Fruit fly (Drosophila melanogaster): ENCODE data around the gene CG12985.

CG12985 gene

DNA sequence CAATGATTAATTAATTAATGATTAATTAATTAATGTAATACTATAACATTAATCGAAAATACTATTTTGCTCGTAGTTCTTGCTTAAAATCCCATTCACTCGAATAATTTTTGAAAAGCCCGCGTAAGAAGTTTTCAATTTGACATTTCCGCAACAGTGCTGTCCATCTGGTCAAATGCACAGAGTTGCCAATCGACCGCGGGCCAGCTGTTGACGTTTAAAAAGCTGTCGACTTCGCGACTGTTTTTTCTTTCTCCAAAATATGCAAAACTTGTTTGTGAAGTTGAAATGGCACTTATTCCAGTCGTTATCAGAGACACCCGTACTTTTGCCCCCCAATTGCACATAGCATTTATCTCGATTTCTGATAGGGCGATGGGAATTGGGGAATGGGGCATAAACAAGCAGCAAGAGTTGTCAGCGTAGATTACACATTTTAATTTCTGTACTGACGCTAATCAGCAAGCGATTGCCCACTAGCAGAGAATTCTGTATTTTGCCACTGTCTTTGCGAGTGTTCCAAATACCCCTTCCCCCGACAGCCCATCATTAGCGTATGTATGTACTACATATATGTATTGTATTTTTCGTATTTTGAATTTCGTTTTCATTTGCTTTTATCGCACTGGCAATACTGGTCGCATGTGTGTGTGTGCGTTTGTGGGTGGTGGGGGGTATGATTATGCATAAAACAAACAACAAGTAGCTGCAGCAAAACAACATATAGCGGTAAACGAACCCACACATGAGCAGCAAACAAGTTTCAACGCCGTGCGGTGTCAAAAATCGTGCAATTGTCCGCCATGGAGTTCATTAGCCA lies 26.9 kb upstream of the CG12985 start, which contains the start of gene Srx (continued):
- TF ChIP-seq CG17359 (tag; optimal IDR thresholded peaks at IDR 0.05) (peak; percentile 19), MBD-R2 (GFP tag; IDR thresholded peaks at IDR 0.05) (peak; percentile 33; the same call in 1 of the 2 replicates), CG9437 (GFP tag; optimal IDR thresholded peaks at IDR 0.05) (peak; percentile 41), CG13424 (tag; optimal IDR thresholded peaks at IDR 0.05) (peak; percentile 44), Meics (GFP tag; optimal IDR thresholded peaks at IDR 0.05) (peak; percentile 4), E2f2 (GFP tag; IDR thresholded peaks at IDR 0.05) (peak; percentile 89), CG16813 (GFP tag; IDR thresholded peaks at IDR 0.05; ENCODE audit: partially characterized antibody) (no peak), CG2678 (tag; optimal IDR thresholded peaks at IDR 0.05) (peak; percentile 50), TFAM (GFP tag; optimal IDR thresholded peaks at IDR 0.05) (no peak), fd64A (GFP tag; optimal IDR thresholded peaks at IDR 0.05) (no peak), CG14050 (GFP tag; IDR thresholded peaks at IDR 0.05) (no peak), CG7271 (tag; optimal IDR thresholded peaks at IDR 0.05) (no peak), Hey (tag; optimal IDR thresholded peaks at IDR 0.05) (peak; percentile 23), Rfx (GFP tag; IDR thresholded peaks at IDR 0.05) (peak; percentile 29; the same call in 1 of the 2 replicates), CG10431 (GFP tag; optimal IDR thresholded peaks at IDR 0.05) (no peak), vfl (GFP tag; optimal IDR thresholded peaks at IDR 0.05) (no peak), nmo (GFP tag; optimal IDR thresholded peaks at IDR 0.05) (peak; percentile 14), insv (GFP tag; optimal IDR thresholded peaks at IDR 0.05) (peak in 1 of 2 experiments; percentile 4), da (GFP tag; optimal IDR thresholded peaks at IDR 0.05) (no peak), Med (GFP tag) (peak; percentile 50), CG17385 (GFP tag; optimal IDR thresholded peaks at IDR 0.05) (peak; percentile 21), CG9609 (GFP tag; optimal IDR thresholded peaks at IDR 0.05) (peak; percentile 11), sna (GFP tag; IDR thresholded peaks at IDR 0.05; ENCODE audit: partially characterized antibody) (no peak), CG30020 (tag; optimal IDR thresholded peaks at IDR 0.05) (no peak), bcd (GFP tag; optimal IDR thresholded peaks at IDR 0.05) (peak; percentile 2), NfI (GFP tag; optimal IDR thresholded peaks at IDR 0.05) (no peak), CG17186 (GFP tag; optimal IDR thresholded peaks at IDR 0.05) (peak; percentile 1), row (GFP tag; IDR thresholded peaks at IDR 0.05) (peak; percentile 43; the same call in 2 of the 3 replicates), caup (GFP tag; optimal IDR thresholded peaks at IDR 0.05; ENCODE audit: severe bottlenecking) (peak; percentile 21), danr (GFP tag; IDR thresholded peaks at IDR 0.05) (no peak), CG31441 (GFP tag; IDR thresholded peaks at IDR 0.05) (0 out of 2 replicates have a peak, but pooled peaks have one; percentile 25), pzg (GFP tag; optimal IDR thresholded peaks at IDR 0.05) (peak; percentile 52), cg (GFP tag; optimal IDR thresholded peaks at IDR 0.05) (peak; percentile 69), Blimp-1 (GFP tag; optimal IDR thresholded peaks at IDR 0.05) (peak; percentile 29), MESR4 (GFP tag; optimal IDR thresholded peaks at IDR 0.05) (peak; percentile 23), Drgx (GFP tag; IDR thresholded peaks at IDR 0.05) (peak; percentile 39; the same call in 1 of the 2 replicates), Adf1 (GFP tag; IDR thresholded peaks at IDR 0.05) (no peak), tx (GFP tag; optimal IDR thresholded peaks at IDR 0.05) (no peak), CG10267 (tag; optimal IDR thresholded peaks at IDR 0.05) (peak; percentile 15), lilli (GFP tag; optimal IDR thresholded peaks at IDR 0.05) (peak; percentile 10), Jarid2 (GFP tag; optimal IDR thresholded peaks at IDR 0.05) (no peak), CG2120 (GFP tag; optimal IDR thresholded peaks at IDR 0.05) (peak; percentile 30), Dek (tag; optimal IDR thresholded peaks at IDR 0.05) (peak; percentile 8), CG7745 (tag; optimal IDR thresholded peaks at IDR 0.05) (no peak), CG17328 (GFP tag; IDR thresholded peaks at IDR 0.05) (no peak), dpn (GFP tag; optimal IDR thresholded peaks at IDR 0.05) (peak in 1 of 2 experiments; percentile 33), crp (GFP tag; optimal IDR thresholded peaks at IDR 0.05) (peak in 1 of 2 experiments; percentile 75)

Data from whole organism, embryonic.